Worm (Caenorhabditis elegans): ENCODE measurements around the gene ppgn-1.

Gene ppgn-1

ce11 chrIV:2390251-2390672 lies 41.5 kb upstream of the ppgn-1 start:
- TF ChIP-seq unc-39 (tag; optimal IDR thresholded peaks at IDR 0.05) (no peak), ceh-43 (GFP tag; optimal IDR thresholded peaks at IDR 0.05) (peak; percentile 71), elt-3 (tag; optimal IDR thresholded peaks at IDR 0.05) (no peak)

DNA sequence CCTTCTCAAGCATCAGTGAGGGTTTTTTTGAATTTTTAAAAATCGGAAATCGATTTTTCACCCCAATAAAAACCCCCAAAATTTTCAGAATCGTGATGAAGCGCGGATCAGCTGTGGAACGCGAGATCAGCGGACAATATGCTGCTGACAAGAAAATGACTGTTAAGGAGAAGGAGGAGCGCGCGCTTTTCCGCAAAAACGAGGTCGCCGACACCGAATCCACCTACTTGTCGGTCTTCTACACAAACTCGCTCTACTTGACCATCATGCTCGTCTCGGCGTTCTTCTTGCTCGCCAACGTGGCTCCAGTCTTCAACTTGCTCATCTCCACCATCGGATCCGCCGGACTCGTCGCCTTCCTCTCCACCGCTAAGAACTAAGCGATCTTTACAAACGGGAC lies 41.0 kb upstream of the ppgn-1 start:
- TF ChIP-seq cnd-1 (tag; optimal IDR thresholded peaks at IDR 0.05) (no peak), drap-1 (GFP tag; optimal IDR thresholded peaks at IDR 0.05) (no peak), zip-8 (tag; optimal IDR thresholded peaks at IDR 0.05) (no peak), unc-120 (tag; optimal IDR thresholded peaks at IDR 0.05; ENCODE audit: poor library complexity, severe bottlenecking) (no peak), lsy-2 (tag; optimal IDR thresholded peaks at IDR 0.05) (no peak), ceh-83 (GFP tag; optimal IDR thresholded peaks at IDR 0.05) (no peak), nhr-2 (tag; optimal IDR thresholded peaks at IDR 0.05) (no peak), mls-2 (tag; optimal IDR thresholded peaks at IDR 0.05) (no peak), hlh-1 (tag; optimal IDR thresholded peaks at IDR 0.05) (no peak), blmp-1 (tag; optimal IDR thresholded peaks at IDR 0.05) (no peak), ceh-39 (tag; optimal IDR thresholded peaks at IDR 0.05) (no peak)

DNA sequence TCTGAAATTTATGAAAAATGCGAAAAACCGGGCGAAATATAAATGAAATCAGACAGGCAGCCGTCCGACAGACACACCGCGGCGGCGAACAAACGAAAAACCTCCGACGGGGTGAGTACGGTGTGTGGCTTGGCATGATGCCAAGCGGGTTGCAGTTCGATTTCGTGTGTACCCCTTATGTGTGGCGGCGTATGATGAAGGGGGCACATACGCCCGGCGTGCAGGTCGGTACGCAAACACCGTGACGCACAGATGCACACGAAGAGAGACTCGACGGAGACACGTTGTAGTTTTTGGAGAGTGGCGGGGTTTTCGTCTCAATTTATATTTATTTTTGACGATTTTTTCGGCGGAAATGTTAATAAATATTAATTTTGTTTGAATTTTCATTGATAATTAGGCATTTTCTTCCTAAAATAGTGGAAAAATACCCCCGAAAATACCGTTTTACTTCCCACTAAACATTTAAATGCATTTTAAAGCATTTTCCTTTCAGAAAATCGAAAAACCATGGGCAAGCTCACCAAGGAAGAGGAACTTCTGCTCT lies 40.3 kb upstream of the ppgn-1 start, which contains the start of gene trap-3:
TSS of gene trap-3 (plus strand) at position 497 of the 547 bp plus-strand sequence.
- TF ChIP-seq ham-2 (GFP tag; optimal IDR thresholded peaks at IDR 0.05) = peak; percentile 72
- TF ChIP-seq flh-1 (GFP tag; optimal IDR thresholded peaks at IDR 0.05) = no peak
- TF ChIP-seq nhr-237 (tag; optimal IDR thresholded peaks at IDR 0.05) = peak; percentile 93
- TF ChIP-seq sptf-1 (tag; optimal IDR thresholded peaks at IDR 0.05) = peak; percentile 80
- TF ChIP-seq lsy-2 (tag; optimal IDR thresholded peaks at IDR 0.05) = peak; percentile 93
- no peak for TF ChIP-seq mab-5 (tag; optimal IDR thresholded peaks at IDR 0.05)
- peak; percentile 82 for TF ChIP-seq M03D4.4 (tag; optimal IDR thresholded peaks at IDR 0.05)
- TF ChIP-seq unc-39 (tag; optimal IDR thresholded peaks at IDR 0.05) = no peak
- peak; percentile 74 for TF ChIP-seq ceh-39 (tag; optimal IDR thresholded peaks at IDR 0.05)
- no peak for TF ChIP-seq blmp-1 (tag; optimal IDR thresholded peaks at IDR 0.05)
- peak; percentile 78 for TF ChIP-seq cnd-1 (tag; optimal IDR thresholded peaks at IDR 0.05)
- TF ChIP-seq lin-13 (tag; optimal IDR thresholded peaks at IDR 0.05) = peak; percentile 99
- peak; percentile 34 for TF ChIP-seq mls-2 (tag; optimal IDR thresholded peaks at IDR 0.05)
- peak; percentile 76 for TF ChIP-seq drap-1 (GFP tag; optimal IDR thresholded peaks at IDR 0.05)
- TF ChIP-seq elt-3 (tag; optimal IDR thresholded peaks at IDR 0.05) = peak; percentile 53
- peak; percentile 16 for TF ChIP-seq tbx-8 (GFP tag; optimal IDR thresholded peaks at IDR 0.05)
- peak; percentile 99 for TF ChIP-seq pha-4 (tag; optimal IDR thresholded peaks at IDR 0.05)
- TF ChIP-seq sem-2 (GFP tag; optimal IDR thresholded peaks at IDR 0.05) = no peak
- TF ChIP-seq ceh-83 (GFP tag; optimal IDR thresholded peaks at IDR 0.05) = no peak
- peak; percentile 93 for TF ChIP-seq mep-1 (tag; optimal IDR thresholded peaks at IDR 0.05)
- TF ChIP-seq ztf-11 (tag; optimal IDR thresholded peaks at IDR 0.05) = peak; percentile 32
- TF ChIP-seq nhr-76 (tag; optimal IDR thresholded peaks at IDR 0.05) = no peak
- TF ChIP-seq nhr-2 (tag; optimal IDR thresholded peaks at IDR 0.05) = peak; percentile 14
- peak; percentile 46 for TF ChIP-seq hlh-1 (tag; optimal IDR thresholded peaks at IDR 0.05)
- peak; percentile 58 for TF ChIP-seq unc-62 (GFP tag; optimal IDR thresholded peaks at IDR 0.05)
- no peak for TF ChIP-seq elt-1 (tag; optimal IDR thresholded peaks at IDR 0.05; ENCODE audit: borderline replicate concordance, insufficient read depth)
- TF ChIP-seq lin-32 (GFP tag; optimal IDR thresholded peaks at IDR 0.05) = no peak
- TF ChIP-seq ceh-43 (GFP tag; optimal IDR thresholded peaks at IDR 0.05) = peak; percentile 25
- no peak for TF ChIP-seq bed-3 (GFP tag; optimal IDR thresholded peaks at IDR 0.05)
- TF ChIP-seq unc-120 (tag; optimal IDR thresholded peaks at IDR 0.05; ENCODE audit: poor library complexity, severe bottlenecking) = peak; percentile 72
- peak; percentile 53 for TF ChIP-seq ces-1 (GFP tag; optimal IDR thresholded peaks at IDR 0.05)
- TF ChIP-seq nhr-12 (tag; optimal IDR thresholded peaks at IDR 0.05) = peak; percentile 76

DNA sequence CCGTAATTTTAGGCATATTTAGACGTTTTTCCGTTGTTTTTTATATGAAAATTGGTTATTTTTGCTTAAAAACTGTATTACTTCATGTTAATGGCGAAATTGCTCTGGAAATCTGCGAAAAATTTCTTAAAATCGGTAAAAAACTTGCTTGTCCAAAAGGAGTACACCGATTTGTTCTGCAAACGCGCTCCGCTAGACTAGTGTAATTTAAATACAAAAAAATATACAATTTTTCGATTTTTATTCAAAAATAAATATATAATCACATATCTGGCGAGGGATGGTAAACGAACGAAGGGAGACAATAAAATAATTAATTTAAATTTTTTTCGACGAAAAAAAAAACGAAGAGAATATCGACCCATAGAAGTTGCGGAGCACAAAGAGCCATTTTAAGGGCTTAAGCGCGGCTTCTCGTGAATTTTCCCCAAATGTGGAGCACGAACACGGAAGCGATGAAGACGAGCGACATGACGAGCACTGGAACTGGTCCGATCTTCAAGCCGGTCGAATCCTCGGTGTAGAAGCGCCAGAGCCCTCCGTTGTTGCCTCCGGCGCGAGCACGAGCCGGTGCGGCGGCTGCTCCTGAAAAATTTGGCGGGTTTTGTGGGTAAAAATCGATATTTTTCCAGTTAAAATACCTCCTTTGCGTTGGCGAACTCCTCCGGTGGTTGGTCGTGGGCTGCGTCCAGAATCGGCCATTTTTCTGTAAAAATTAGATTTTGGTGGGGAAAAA lies 39.4 kb upstream of the ppgn-1 start, which contains the start of gene sec-61.B:
TSS of gene sec-61.B (minus strand) at position 706 of the 736 bp plus-strand sequence.
- TF ChIP-seq lin-32 (GFP tag; optimal IDR thresholded peaks at IDR 0.05) (no peak), nhr-28 (tag; optimal IDR thresholded peaks at IDR 0.05) (no peak), unc-62 (GFP tag; optimal IDR thresholded peaks at IDR 0.05) (no peak), unc-39 (tag; optimal IDR thresholded peaks at IDR 0.05) (no peak), nhr-2 (tag; optimal IDR thresholded peaks at IDR 0.05) (no peak), snpc-4 (tag; optimal IDR thresholded peaks at IDR 0.05) (no peak), sptf-1 (tag; optimal IDR thresholded peaks at IDR 0.05) (no peak), nhr-12 (tag; optimal IDR thresholded peaks at IDR 0.05) (no peak), ceh-83 (GFP tag; optimal IDR thresholded peaks at IDR 0.05) (no peak), elt-1 (tag; optimal IDR thresholded peaks at IDR 0.05; ENCODE audit: borderline replicate concordance, insufficient read depth) (no peak), nhr-237 (tag; optimal IDR thresholded peaks at IDR 0.05) (no peak), mep-1 (tag; optimal IDR thresholded peaks at IDR 0.05) (no peak), pha-4 (tag; optimal IDR thresholded peaks at IDR 0.05) (no peak), mab-5 (tag; optimal IDR thresholded peaks at IDR 0.05) (no peak), nhr-76 (tag; optimal IDR thresholded peaks at IDR 0.05) (no peak)

Measured in whole organism, mixed stage, embryonic.